Worm (Caenorhabditis elegans) whole organism, L3 larva: ENCODE results near the gene umps-1.

Source experiments
- R02D3.7 ChIP-seq: fragments of 150-350 bp; optimal IDR thresholded peaks from 2 replicates; lab custom pipeline; 2014; ENCODE audit warnings: missing biosample characterization, missing genetic modification characterization
- ZK546.5 ChIP-seq: sonication (generic microtip); optimal IDR thresholded peaks from 2 replicates; lab custom pipeline; 2017; ENCODE audit warnings: missing biosample characterization, missing genetic modification characterization
- aly-2 ChIP-seq: fragments of 150-350 bp; optimal IDR thresholded peaks from 2 replicates; lab custom pipeline; 2014; ENCODE audit warnings: missing biosample characterization, missing genetic modification characterization
- ama-1 ChIP-seq: fragments of 150-350 bp; optimal IDR thresholded peaks from 2 replicates; lab custom pipeline; 2018
- ceh-16 ChIP-seq: sonication (generic microtip); optimal IDR thresholded peaks from 2 replicates; lab custom pipeline; 2017; ENCODE audit warnings: missing biosample characterization, missing genetic modification characterization
- ceh-28 ChIP-seq: fragments of 150-350 bp; optimal IDR thresholded peaks from 2 replicates; lab custom pipeline; 2014; ENCODE audit warnings: missing biosample characterization, missing genetic modification reagents, missing genetic modification characterization
- ceh-82 ChIP-seq: fragments of 150-350 bp; optimal IDR thresholded peaks from 2 replicates; lab custom pipeline; 2014; ENCODE audit warnings: missing biosample characterization, missing genetic modification characterization
- ceh-9 ChIP-seq: sonication (generic microtip); optimal IDR thresholded peaks from 2 replicates; lab custom pipeline; 2018; ENCODE audit warnings: missing biosample characterization, missing genetic modification characterization
- daf-12 ChIP-seq: fragments of 150-350 bp; optimal IDR thresholded peaks from 2 replicates; lab custom pipeline; 2014; ENCODE audit warnings: missing biosample characterization, missing genetic modification reagents, missing genetic modification characterization
- egl-27 ChIP-seq: sonication (generic microtip); optimal IDR thresholded peaks from 4 replicates; lab custom pipeline; 2017; ENCODE audit warnings: missing biosample characterization, missing genetic modification reagents, missing genetic modification characterization
- egl-5 ChIP-seq: fragments of 150-350 bp; optimal IDR thresholded peaks from 2 replicates; lab custom pipeline; 2017; ENCODE audit warnings: missing biosample characterization, missing genetic modification reagents, missing genetic modification characterization, inconsistent platforms
- elt-2 ChIP-seq: sonication (generic microtip); optimal IDR thresholded peaks from 2 replicates; lab custom pipeline; 2016; ENCODE audit warnings: missing genetic modification reagents, mild to moderate bottlenecking, missing genetic modification characterization, missing compliant biosample characterization
- elt-3 ChIP-seq, 3 experiments: fragments of 150-350 bp in 1 of 3; sonication (generic microtip) in 2 of 3; optimal IDR thresholded peaks; 2 replicates in 2 of 3; 4 replicates in 1 of 3; lab custom pipeline; 2014 to 2017; ENCODE audit warnings: missing biosample characterization in 3 of 3, missing genetic modification characterization in 3 of 3
- fkh-10 ChIP-seq: sonication (generic microtip); optimal IDR thresholded peaks from 2 replicates; lab custom pipeline; 2017; ENCODE audit warnings: missing biosample characterization, missing genetic modification reagents, missing genetic modification characterization
- fkh-2 ChIP-seq: fragments of 150-350 bp; optimal IDR thresholded peaks from 2 replicates; lab custom pipeline; 2014; ENCODE audit warnings: missing biosample characterization, missing genetic modification reagents, missing genetic modification characterization
- fos-1 ChIP-seq: fragments of 150-350 bp; optimal IDR thresholded peaks from 2 replicates; lab custom pipeline; 2014; ENCODE audit warnings: missing biosample characterization, missing genetic modification characterization
- hmg-11 ChIP-seq: sonication (generic microtip); optimal IDR thresholded peaks from 2 replicates; lab custom pipeline; 2016; ENCODE audit warnings: missing genetic modification characterization, missing compliant biosample characterization
- jun-1 ChIP-seq: fragments of 150-350 bp; optimal IDR thresholded peaks from 2 replicates; lab custom pipeline; 2014; ENCODE audit warnings: missing biosample characterization, missing genetic modification reagents, missing genetic modification characterization
- lin-15B ChIP-seq: fragments of 150-350 bp; optimal IDR thresholded peaks from 2 replicates; lab custom pipeline; 2014; ENCODE audit warnings: missing biosample characterization, missing genetic modification characterization
- lin-39 ChIP-seq: fragments of 150-350 bp; optimal IDR thresholded peaks from 2 replicates; lab custom pipeline; 2018; ENCODE audit warnings: missing biosample characterization, missing genetic modification reagents, missing genetic modification characterization
- lsy-12 ChIP-seq: sonication (generic microtip); optimal IDR thresholded peaks from 2 replicates; lab custom pipeline; 2016; ENCODE audit warnings: mild to moderate bottlenecking, missing genetic modification characterization, missing compliant biosample characterization
- mdl-1 ChIP-seq: fragments of 150-350 bp; optimal IDR thresholded peaks from 2 replicates; lab custom pipeline; 2014; ENCODE audit warnings: missing biosample characterization, missing genetic modification characterization
- mml-1 ChIP-seq: fragments of 150-350 bp; sonication (generic microtip); optimal IDR thresholded peaks from 3 replicates; lab custom pipeline; 2014; ENCODE audit warnings: missing biosample characterization, missing genetic modification characterization
- nfya-1 ChIP-seq: sonication (generic microtip); optimal IDR thresholded peaks from 2 replicates; lab custom pipeline; 2017; ENCODE audit warnings: missing genetic modification characterization, mild to moderate bottlenecking, missing compliant biosample characterization, antibody characterized with exemption, moderate library complexity; ENCODE audit not compliant: insufficient read depth
- nhr-11 ChIP-seq: fragments of 150-350 bp; optimal IDR thresholded peaks from 2 replicates; lab custom pipeline; 2014; ENCODE audit warnings: missing biosample characterization, missing genetic modification characterization
- nhr-12 ChIP-seq: fragments of 150-350 bp; optimal IDR thresholded peaks from 2 replicates; lab custom pipeline; 2014; ENCODE audit warnings: missing biosample characterization, missing genetic modification characterization
- nhr-23 ChIP-seq: fragments of 150-350 bp; optimal IDR thresholded peaks from 2 replicates; lab custom pipeline; 2014; ENCODE audit warnings: missing biosample characterization, missing genetic modification reagents, missing genetic modification characterization
- nhr-237 ChIP-seq: fragments of 150-350 bp; optimal IDR thresholded peaks from 2 replicates; lab custom pipeline; 2014; ENCODE audit warnings: missing biosample characterization, missing genetic modification characterization
- nhr-25 ChIP-seq: sonication (generic microtip); optimal IDR thresholded peaks from 2 replicates; lab custom pipeline; 2017; ENCODE audit warnings: missing biosample characterization, missing genetic modification characterization
- nhr-28 ChIP-seq: fragments of 150-350 bp; optimal IDR thresholded peaks from 2 replicates; lab custom pipeline; 2014; ENCODE audit warnings: missing biosample characterization, missing genetic modification characterization
- nhr-43 ChIP-seq: sonication (generic microtip); optimal IDR thresholded peaks from 2 replicates; lab custom pipeline; 2016; ENCODE audit warnings: mild to moderate bottlenecking, missing genetic modification characterization, missing compliant biosample characterization; ENCODE audit not compliant: poor library complexity, severe bottlenecking
- nhr-67 ChIP-seq: fragments of 150-350 bp; optimal IDR thresholded peaks from 2 replicates; lab custom pipeline; 2014; ENCODE audit warnings: missing biosample characterization, missing genetic modification characterization
- nhr-76 ChIP-seq: fragments of 150-350 bp; sonication (generic microtip); optimal IDR thresholded peaks from 5 replicates; lab custom pipeline; 2014; ENCODE audit warnings: missing biosample characterization, missing genetic modification characterization
- pha-4 ChIP-seq: fragments of 150-350 bp; optimal IDR thresholded peaks from 2 replicates; lab custom pipeline; 2014; ENCODE audit warnings: missing biosample characterization, missing genetic modification reagents, missing genetic modification characterization
- sea-2 ChIP-seq: fragments of 150-350 bp; sonication (generic microtip); optimal IDR thresholded peaks from 4 replicates; lab custom pipeline; 2014; ENCODE audit warnings: missing biosample characterization, missing genetic modification reagents, missing genetic modification characterization
- skn-1 ChIP-seq: fragments of 150-350 bp; optimal IDR thresholded peaks from 2 replicates; lab custom pipeline; 2014; ENCODE audit warnings: missing biosample characterization, missing genetic modification characterization
- snpc-4 ChIP-seq: fragments of 150-350 bp; optimal IDR thresholded peaks from 2 replicates; lab custom pipeline; 2014; ENCODE audit warnings: missing biosample characterization, missing genetic modification characterization
- tbx-2 ChIP-seq: sonication (generic microtip); optimal IDR thresholded peaks from 2 replicates; lab custom pipeline; 2016; ENCODE audit warnings: mild to moderate bottlenecking, missing genetic modification characterization, missing compliant biosample characterization
- unc-39 ChIP-seq: sonication (generic microtip); optimal IDR thresholded peaks from 4 replicates; lab custom pipeline; 2017; ENCODE audit warnings: missing biosample characterization, missing genetic modification characterization
- unc-62 ChIP-seq: fragments of 150-350 bp; sonication (generic microtip); optimal IDR thresholded peaks from 4 replicates; lab custom pipeline; 2014; ENCODE audit warnings: missing biosample characterization, missing genetic modification reagents, missing genetic modification characterization
- zag-1 ChIP-seq: fragments of 150-350 bp; optimal IDR thresholded peaks from 2 replicates; lab custom pipeline; 2014; ENCODE audit warnings: missing biosample characterization, missing genetic modification characterization
- ztf-11 ChIP-seq: fragments of 150-350 bp; optimal IDR thresholded peaks from 2 replicates; lab custom pipeline; 2014; ENCODE audit warnings: missing biosample characterization, missing genetic modification characterization
- ztf-4 ChIP-seq: fragments of 150-350 bp; optimal IDR thresholded peaks from 2 replicates; lab custom pipeline; 2014; ENCODE audit warnings: missing biosample characterization, missing genetic modification characterization

The umps-1 gene

DNA sequence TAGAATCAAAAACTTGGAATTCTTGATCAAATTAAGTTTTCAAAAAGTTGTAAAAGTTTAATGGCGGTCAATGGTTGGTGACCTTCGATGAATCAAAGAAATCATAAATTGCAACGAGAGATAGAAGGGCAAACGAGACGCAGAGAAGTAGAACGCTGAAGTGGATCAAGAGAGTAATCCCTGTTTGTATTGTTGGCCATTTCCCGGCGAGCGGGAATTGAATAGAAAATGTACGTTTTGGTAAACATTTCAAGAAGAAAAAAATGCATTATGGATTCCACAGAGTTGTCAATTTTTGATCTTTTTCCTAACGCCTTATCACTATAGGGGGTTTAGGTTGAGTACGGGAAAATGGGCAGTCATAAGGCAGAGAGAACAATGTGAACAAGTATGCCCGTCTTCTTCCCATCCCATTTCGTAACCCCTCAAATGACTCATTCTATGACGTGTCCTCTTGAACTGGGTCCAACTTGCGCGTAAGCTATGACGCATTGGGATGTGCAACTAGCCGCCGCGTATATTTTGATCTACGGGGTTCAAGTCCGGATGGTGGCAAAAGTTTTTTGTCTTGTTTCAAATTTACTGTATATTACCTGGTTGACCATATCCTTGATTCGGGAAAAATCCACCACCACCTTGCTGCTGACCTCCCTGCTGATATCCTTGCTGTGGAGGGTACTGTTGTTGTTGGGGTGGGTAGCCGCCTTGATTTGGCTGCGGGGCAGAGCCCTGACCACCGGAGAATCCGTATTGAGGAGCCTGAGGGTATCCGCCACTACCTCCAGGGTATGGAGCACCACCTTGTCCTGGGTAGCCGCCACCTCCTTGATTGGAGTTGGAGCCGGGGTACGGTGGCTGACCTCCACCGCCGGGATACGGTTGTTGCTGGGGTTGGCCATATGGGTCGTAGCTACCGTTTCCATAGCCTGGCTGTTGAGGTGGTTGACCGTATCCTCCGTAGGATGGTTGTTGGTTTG is 28.6 kb downstream of the umps-1 start (continued):
- TF ChIP-seq jun-1 (tag; lab: Kevin White, UChicago) (peak; percentile 34), elt-2 (tag; lab: Kevin White, UChicago) (no peak), pha-4 (peak; percentile 34), ztf-11 (tag; lab: Kevin White, UChicago) (no peak)
- TF ChIP-seq, all 47 proteins: peak for 5

DNA sequence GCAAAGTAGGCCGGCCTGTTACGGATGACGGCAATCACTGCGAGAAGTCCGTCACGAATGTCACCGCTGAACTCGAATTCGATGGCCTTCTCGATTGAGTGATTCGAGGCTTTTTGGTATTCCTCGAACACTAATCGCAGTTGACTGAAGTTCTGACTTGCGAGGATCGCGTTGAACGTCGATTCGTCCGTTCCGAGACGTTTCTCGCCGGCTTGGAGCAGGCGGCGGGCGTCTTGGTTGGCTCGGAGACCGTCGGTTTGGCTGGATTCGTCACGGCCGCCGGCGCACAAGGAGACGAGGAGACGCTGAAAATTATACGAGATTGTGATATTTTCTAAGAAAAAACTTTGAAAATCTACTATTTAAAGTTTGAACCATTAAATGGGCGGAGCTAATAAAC is 31.1 kb downstream of the umps-1 start:
- TF ChIP-seq jun-1 (tag; lab: Kevin White, UChicago) (no peak), ceh-28 (tag; lab: Kevin White, UChicago) (no peak), fkh-2 (no peak), nhr-43 (tag; lab: Kevin White, UChicago) (no peak), nhr-76 (tag; lab: Kevin White, UChicago) (no peak), ceh-16 (tag; lab: Kevin White, UChicago) (no peak), elt-2 (tag; lab: Kevin White, UChicago) (no peak), nhr-25 (tag; lab: Kevin White, UChicago) (no peak), nhr-12 (tag; lab: Kevin White, UChicago) (no peak)

DNA sequence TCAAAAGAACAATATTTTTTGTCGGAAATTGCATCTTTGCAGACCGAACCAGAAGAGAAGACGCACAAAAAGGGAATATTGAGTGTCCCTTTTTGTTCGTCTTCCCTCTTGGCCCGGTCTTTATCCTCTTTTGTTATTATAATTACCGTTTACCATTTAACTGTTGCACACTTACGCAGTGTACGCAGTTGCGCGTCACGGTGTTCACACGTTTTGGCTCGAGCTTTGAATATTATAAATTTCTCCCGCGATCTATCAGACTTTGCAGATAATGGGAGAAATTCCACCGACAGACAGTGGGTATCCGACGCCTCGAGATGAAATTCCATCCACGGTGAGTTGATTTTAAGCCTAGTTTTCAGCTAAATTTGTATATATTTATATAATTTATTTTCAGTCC is 36.7 kb downstream of the umps-1 start, which contains the start of gene sas-7:
Gene sas-7, plus strand, starts transcription at position 232 of the 400 bp plus-strand sequence.
- TF ChIP-seq mdl-1 (tag; lab: Kevin White, UChicago) = no peak
- no peak for TF ChIP-seq fkh-10 (GFP tag; lab: Kevin White, UChicago)
- no peak for TF ChIP-seq unc-39 (tag; lab: Kevin White, UChicago)
- no peak for TF ChIP-seq nhr-23 (tag; lab: Kevin White, UChicago)
- TF ChIP-seq ceh-9 = no peak
- no peak for TF ChIP-seq zag-1
- TF ChIP-seq elt-3 (tag; optimal IDR thresholded peaks at IDR 0.05; lab: Kevin White, UChicago) = no peak
- no peak for TF ChIP-seq sea-2 (GFP tag; lab: Kevin White, UChicago)
- TF ChIP-seq lin-15B (tag; lab: Kevin White, UChicago) = no peak
- no peak for TF ChIP-seq ceh-28 (tag; lab: Kevin White, UChicago)
- no peak for TF ChIP-seq nhr-67 (tag; lab: Kevin White, UChicago)
- no peak for TF ChIP-seq daf-12 (tag; lab: Kevin White, UChicago)
- TF ChIP-seq, all 47 proteins: peak for 0

DNA sequence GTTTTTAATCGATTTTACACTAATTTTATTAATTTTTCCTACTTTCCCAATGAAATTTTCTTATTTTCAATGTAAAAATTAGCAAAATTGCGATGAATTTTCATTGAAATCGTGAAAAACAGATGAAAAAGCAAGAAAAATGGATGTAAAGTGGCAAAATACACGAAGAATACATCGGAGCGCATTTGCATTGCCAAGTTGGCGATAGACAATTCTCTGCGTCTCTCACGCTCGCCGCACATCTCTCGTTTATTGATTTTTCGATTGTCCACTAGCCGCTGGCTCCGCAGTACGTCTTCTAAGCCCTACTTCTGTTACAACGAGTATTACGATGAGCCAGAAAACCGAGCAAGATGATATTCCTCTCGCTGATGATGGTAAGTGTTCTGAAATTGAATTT is 38.7 kb downstream of the umps-1 start, which contains the start of gene unc-69:
Gene unc-69, plus strand, starts transcription at position 185 of the 400 bp plus-strand sequence.
- TF ChIP-seq egl-27 = no peak
- TF ChIP-seq ZK546.5 = no peak
- no peak for TF ChIP-seq nhr-237 (tag; lab: Kevin White, UChicago)
- TF ChIP-seq ceh-82 (tag; lab: Kevin White, UChicago) = no peak
- TF ChIP-seq ceh-28 (tag; lab: Kevin White, UChicago) = peak; percentile 88
- peak; percentile 86 for TF ChIP-seq lin-15B (tag; lab: Kevin White, UChicago)
- TF ChIP-seq jun-1 (tag; lab: Kevin White, UChicago) = no peak
- peak; percentile 28 for TF ChIP-seq snpc-4 (tag; lab: Kevin White, UChicago)
- no peak for TF ChIP-seq ama-1 (lab: Kevin White, UChicago)
- TF ChIP-seq unc-62 (GFP tag; lab: Kevin White, UChicago) = no peak
- no peak for TF ChIP-seq lsy-12 (tag; lab: Kevin White, UChicago)
- peak; percentile 88 for TF ChIP-seq hmg-11 (tag; lab: Kevin White, UChicago)
- TF ChIP-seq daf-12 (tag; lab: Kevin White, UChicago) = no peak
- no peak for TF ChIP-seq aly-2
- TF ChIP-seq R02D3.7 (tag; lab: Kevin White, UChicago) = no peak
- TF ChIP-seq nhr-11 = no peak
- no peak for TF ChIP-seq skn-1 (tag; lab: Kevin White, UChicago)
- no peak for TF ChIP-seq mml-1 (tag; lab: Kevin White, UChicago)
- TF ChIP-seq ztf-4 = no peak
- TF ChIP-seq egl-5 (tag; lab: Kevin White, UChicago) = peak; percentile 37
- peak; percentile 79 for TF ChIP-seq lin-39 (tag; lab: Kevin White, UChicago)
- TF ChIP-seq nhr-43 (tag; lab: Kevin White, UChicago) = no peak
- peak; percentile 80 for TF ChIP-seq pha-4
- no peak for TF ChIP-seq ceh-16 (tag; lab: Kevin White, UChicago)
- no peak for TF ChIP-seq ceh-9
- peak; percentile 56 for TF ChIP-seq nhr-23 (tag; lab: Kevin White, UChicago)
- no peak for TF ChIP-seq zag-1
- peak; percentile 7 for TF ChIP-seq elt-2 (tag; lab: Kevin White, UChicago)
- TF ChIP-seq elt-3 (tag; optimal IDR thresholded peaks at IDR 0.05; lab: Kevin White, UChicago) = no peak
- peak; percentile 86 for TF ChIP-seq nfya-1 (tag; lab: Kevin White, UChicago)
- no peak for TF ChIP-seq tbx-2 (tag; lab: Kevin White, UChicago)
- no peak for TF ChIP-seq sea-2 (GFP tag; lab: Kevin White, UChicago)
- TF ChIP-seq unc-39 (tag; lab: Kevin White, UChicago) = no peak
- no peak for TF ChIP-seq fos-1
- TF ChIP-seq nhr-25 (tag; lab: Kevin White, UChicago) = peak; percentile 12
- no peak for TF ChIP-seq nhr-28 (tag; lab: Kevin White, UChicago)
- TF ChIP-seq ztf-11 (tag; lab: Kevin White, UChicago) = no peak
- TF ChIP-seq, all 47 proteins: peak for 11
